Worm (Caenorhabditis elegans) whole organism, L4 larva: ENCODE results near the gene snb-6.

ENCODE experiments used
- F10B5.3 ChIP-seq: sonication (generic microtip); optimal IDR thresholded peaks from 2 replicates; lab custom pipeline; 2016; ENCODE audit warnings: mild to moderate bottlenecking, missing genetic modification characterization, missing compliant biosample characterization
- F44E2.7 ChIP-seq: fragments of 200-800 bp; sonication (Bioruptor generic); IDR thresholded peaks from 2 replicates; pipeline ENCODE4 v2.1.2; 2022; ENCODE audit warnings: missing genetic modification characterization, missing compliant biosample characterization
- F49E8.2 ChIP-seq: sonication (generic microtip); optimal IDR thresholded peaks from 2 replicates; lab custom pipeline; 2016; ENCODE audit warnings: missing compliant biosample characterization, mild to moderate bottlenecking, missing genetic modification characterization, borderline replicate concordance
- T20F7.1 ChIP-seq: fragments of 200-800 bp; sonication (Bioruptor generic); optimal IDR thresholded peaks from 2 replicates; lab custom pipeline; 2018; ENCODE audit warnings: mild to moderate bottlenecking, missing genetic modification characterization, missing compliant biosample characterization
- Y105C5A.15 ChIP-seq: fragments of 200-800 bp; sonication (Bioruptor generic); IDR thresholded peaks from 2 replicates; pipeline ENCODE4 v1.3.6; 2022; ENCODE audit warnings: missing genetic modification characterization, missing compliant biosample characterization
- Y75B8A.6 ChIP-seq: fragments of 200-800 bp; sonication (Bioruptor generic); IDR thresholded peaks from 2 replicates; pipeline ENCODE4 v1.3.6; 2022; ENCODE audit warnings: missing genetic modification reagents, missing genetic modification characterization, missing compliant biosample characterization
- ZK546.5 ChIP-seq, 2 experiments: sonication (generic microtip); optimal IDR thresholded peaks; 2 replicates each; lab custom pipeline; 2017; ENCODE audit warnings: missing biosample characterization in 2 of 2, missing genetic modification characterization in 2 of 2
- aha-1 ChIP-seq: fragments of 150-350 bp; peaks from one replicate; lab custom pipeline; 2014; ENCODE audit warnings: missing biosample characterization, missing genetic modification characterization
- ama-1 ChIP-seq: fragments of 150-350 bp; optimal IDR thresholded peaks from 2 replicates; lab custom pipeline; 2014; ENCODE audit warnings: inconsistent platforms, mixed read lengths
- arid-1 ChIP-seq: fragments of 200-800 bp; sonication (Bioruptor generic); conservative IDR thresholded peaks from 2 replicates; pipeline ENCODE4 v1.3.6; 2022; ENCODE audit warnings: missing genetic modification reagents, missing genetic modification characterization, missing compliant biosample characterization
- attf-4 ChIP-seq: sonication (generic microtip); optimal IDR thresholded peaks from 3 replicates; lab custom pipeline; 2017; ENCODE audit warnings: missing biosample characterization, missing genetic modification characterization
- ceh-32 ChIP-seq: sonication (generic microtip); optimal IDR thresholded peaks from 2 replicates; lab custom pipeline; 2016; ENCODE audit warnings: mild to moderate bottlenecking, missing genetic modification characterization, missing compliant biosample characterization; ENCODE audit not compliant: poor library complexity
- ceh-44 ChIP-seq: fragments of 200-800 bp; sonication (Bioruptor generic); IDR thresholded peaks from 2 replicates; pipeline ENCODE4 v1.3.6; 2022; ENCODE audit warnings: missing genetic modification reagents, missing genetic modification characterization, missing compliant biosample characterization
- daf-19 ChIP-seq: fragments of 200-800 bp; sonication (Bioruptor generic); conservative IDR thresholded peaks from 2 replicates; pipeline ENCODE4 v1.3.6; 2022; ENCODE audit warnings: missing genetic modification characterization, missing compliant biosample characterization
- dmd-6 ChIP-seq: fragments of 200-800 bp; sonication (Bioruptor generic); IDR thresholded peaks from 2 replicates; pipeline ENCODE4 v1.3.6; 2022; ENCODE audit warnings: missing genetic modification reagents, missing genetic modification characterization, missing compliant biosample characterization
- dmd-8 ChIP-seq: fragments of 200-800 bp; sonication (Bioruptor generic); IDR thresholded peaks from 2 replicates; pipeline ENCODE4 v1.3.6; 2022; ENCODE audit warnings: missing genetic modification characterization, missing compliant biosample characterization
- dpl-1 ChIP-seq: fragments of 150-350 bp; optimal IDR thresholded peaks from 2 replicates; lab custom pipeline; 2014; ENCODE audit warnings: missing biosample characterization, missing genetic modification reagents, missing genetic modification characterization
- dve-1 ChIP-seq: sonication (generic microtip); optimal IDR thresholded peaks from 2 replicates; lab custom pipeline; 2017; ENCODE audit warnings: antibody characterized with exemption, mild to moderate bottlenecking, missing genetic modification characterization, missing compliant biosample characterization; ENCODE audit not compliant: insufficient read depth
- egl-27 ChIP-seq: sonication (generic microtip); optimal IDR thresholded peaks from 3 replicates; lab custom pipeline; 2017; ENCODE audit warnings: missing biosample characterization, missing genetic modification reagents, missing genetic modification characterization
- egl-43 ChIP-seq: fragments of 200-800 bp; sonication (Bioruptor generic); IDR thresholded peaks from 2 replicates; pipeline ENCODE4 v1.3.6; 2022; ENCODE audit warnings: missing genetic modification reagents, missing genetic modification characterization, missing compliant biosample characterization
- fkh-10 ChIP-seq: fragments of 150-350 bp; optimal IDR thresholded peaks from 2 replicates; lab custom pipeline; 2014; ENCODE audit warnings: missing biosample characterization, missing genetic modification reagents, missing genetic modification characterization
- fos-1 ChIP-seq: fragments of 150-350 bp; optimal IDR thresholded peaks from 2 replicates; lab custom pipeline; 2014; ENCODE audit warnings: missing biosample characterization, missing genetic modification characterization
- hif-1 ChIP-seq, 2 experiments: sonication (generic microtip); optimal IDR thresholded peaks; 2 replicates each; lab custom pipeline; 2016 to 2017; ENCODE audit warnings: missing compliant biosample characterization in 2 of 2, missing genetic modification characterization in 2 of 2, missing genetic modification reagents in 2 of 2, missing genotype in 2 of 2, mild to moderate bottlenecking in 1 of 2
- jun-1 ChIP-seq: fragments of 150-350 bp; optimal IDR thresholded peaks from 2 replicates; lab custom pipeline; 2014; ENCODE audit warnings: missing biosample characterization, missing genetic modification reagents, missing genetic modification characterization
- lin-39 ChIP-seq: fragments of 150-350 bp; optimal IDR thresholded peaks from 2 replicates; lab custom pipeline; 2014; ENCODE audit warnings: missing biosample characterization, missing genetic modification reagents, missing genetic modification characterization
- lsy-2 ChIP-seq, 2 experiments: fragments of 150-350 bp in 1 of 2; sonication (generic microtip) in 1 of 2; optimal IDR thresholded peaks; 2 replicates each; lab custom pipeline; 2014 to 2017; ENCODE audit warnings: missing biosample characterization in 2 of 2, missing genetic modification characterization in 2 of 2
- madf-9 ChIP-seq: fragments of 200-800 bp; sonication (Bioruptor generic); conservative IDR thresholded peaks from 2 replicates; pipeline ENCODE4 v1.3.6; 2022; ENCODE audit warnings: missing genetic modification reagents, missing genetic modification characterization, missing compliant biosample characterization
- mdl-1 ChIP-seq, 2 experiments: fragments of 150-350 bp in 1 of 2; sonication (generic microtip) in 1 of 2; optimal IDR thresholded peaks; 2 replicates each; lab custom pipeline; 2014 to 2017; ENCODE audit warnings: missing biosample characterization in 2 of 2, missing genetic modification characterization in 2 of 2
- mep-1 ChIP-seq: fragments of 150-350 bp; sonication (generic microtip); optimal IDR thresholded peaks from 3 replicates; lab custom pipeline; 2014; ENCODE audit warnings: missing biosample characterization, missing genetic modification characterization
- mes-2 ChIP-seq: sonication (generic microtip); optimal IDR thresholded peaks from 2 replicates; lab custom pipeline; 2016; ENCODE audit warnings: missing genotype, mild to moderate bottlenecking, missing genetic modification characterization, missing compliant biosample characterization; ENCODE audit not compliant: poor library complexity, severe bottlenecking
- mxl-2 ChIP-seq: fragments of 200-800 bp; sonication (Bioruptor generic); conservative IDR thresholded peaks from 2 replicates; pipeline ENCODE4 v1.3.6; 2022; ENCODE audit warnings: missing genetic modification reagents, missing genetic modification characterization, missing compliant biosample characterization
- mxl-3 ChIP-seq: fragments of 200-800 bp; sonication (Bioruptor generic); optimal IDR thresholded peaks from 2 replicates; lab custom pipeline; 2018; ENCODE audit warnings: mild to moderate bottlenecking, missing genetic modification characterization, missing compliant biosample characterization
- nhr-102 ChIP-seq: sonication (generic microtip); optimal IDR thresholded peaks from 2 replicates; lab custom pipeline; 2016; ENCODE audit warnings: mild to moderate bottlenecking, missing genetic modification characterization, moderate library complexity, missing compliant biosample characterization
- nhr-237 ChIP-seq: sonication (generic microtip); optimal IDR thresholded peaks from 2 replicates; lab custom pipeline; 2017; ENCODE audit warnings: missing biosample characterization, missing genetic modification characterization
- nhr-28 ChIP-seq: fragments of 150-350 bp; optimal IDR thresholded peaks from 2 replicates; lab custom pipeline; 2014; ENCODE audit warnings: missing biosample characterization, missing genetic modification characterization
- nhr-48 ChIP-seq: sonication (generic microtip); optimal IDR thresholded peaks from 2 replicates; lab custom pipeline; 2016; ENCODE audit warnings: mild to moderate bottlenecking, missing genetic modification characterization, missing compliant biosample characterization
- nhr-76 ChIP-seq: fragments of 150-350 bp; optimal IDR thresholded peaks from 2 replicates; lab custom pipeline; 2014; ENCODE audit warnings: missing biosample characterization, missing genetic modification characterization
- php-3 ChIP-seq: fragments of 200-800 bp; sonication (Bioruptor generic); IDR thresholded peaks from 2 replicates; pipeline ENCODE4 v1.3.6; 2022; ENCODE audit warnings: missing genetic modification reagents, missing genetic modification characterization, missing compliant biosample characterization
- pqm-1 ChIP-seq: sonication (generic microtip); optimal IDR thresholded peaks from 2 replicates; lab custom pipeline; 2017; ENCODE audit warnings: missing biosample characterization, missing genetic modification characterization
- rbr-2 ChIP-seq: sonication (generic microtip); optimal IDR thresholded peaks from 2 replicates; lab custom pipeline; 2016; ENCODE audit warnings: missing genotype, missing genetic modification characterization, missing compliant biosample characterization
- sdz-12 ChIP-seq: fragments of 200-800 bp; sonication (Bioruptor generic); optimal IDR thresholded peaks from 2 replicates; lab custom pipeline; 2018; ENCODE audit warnings: mild to moderate bottlenecking, missing genetic modification characterization, missing compliant biosample characterization
- set-16 ChIP-seq: fragments of 200-800 bp; sonication (Bioruptor generic); IDR thresholded peaks from 2 replicates; pipeline ENCODE4 v1.3.6; 2022; ENCODE audit warnings: missing genetic modification reagents, missing genetic modification characterization, missing compliant biosample characterization
- skn-1 ChIP-seq: fragments of 150-350 bp; optimal IDR thresholded peaks from 2 replicates; lab custom pipeline; 2014; ENCODE audit warnings: missing biosample characterization, missing genetic modification characterization
- snpc-1.2 ChIP-seq: fragments of 200-800 bp; sonication (Bioruptor generic); IDR thresholded peaks from 2 replicates; pipeline ENCODE4 v1.3.6; 2022; ENCODE audit warnings: missing genetic modification reagents, missing genetic modification characterization, missing compliant biosample characterization
- spr-1 ChIP-seq: sonication (generic microtip); optimal IDR thresholded peaks from 2 replicates; lab custom pipeline; 2016; ENCODE audit warnings: mild to moderate bottlenecking, missing genetic modification characterization, missing compliant biosample characterization
- tag-97 ChIP-seq: fragments of 200-800 bp; sonication (Bioruptor generic); IDR thresholded peaks from 2 replicates; pipeline ENCODE4 v1.3.6; 2022; ENCODE audit warnings: missing genetic modification characterization, missing compliant biosample characterization
- zip-2 ChIP-seq: fragments of 150-350 bp; optimal IDR thresholded peaks from 2 replicates; lab custom pipeline; 2014; ENCODE audit warnings: missing biosample characterization, missing genetic modification characterization

snb-6 gene

ce11 chrII:8884262-8884949, 24.9 kb upstream of the snb-6 start, which contains the start of the genes T07D4.5 and ddx-19 (continued):
- TF ChIP-seq nhr-237 (tag; lab: Kevin White, UChicago): no peak
- no peak for TF ChIP-seq Y75B8A.6
- no peak for TF ChIP-seq spr-1 (tag; lab: Kevin White, UChicago)
- TF ChIP-seq mes-2 (tag; lab: Kevin White, UChicago): peak; percentile 75
- TF ChIP-seq ZK546.5 (tag; optimal IDR thresholded peaks at IDR 0.05; lab: Kevin White, UChicago): no peak
- TF ChIP-seq dve-1: peak; percentile 71
- no peak for TF ChIP-seq fkh-10
- no peak for TF ChIP-seq Y105C5A.15 (GFP tag; lab: Robert Waterston, UW)
- TF ChIP-seq F10B5.3 (tag; lab: Kevin White, UChicago): no peak
- no peak for TF ChIP-seq hif-1 (tag; optimal IDR thresholded peaks at IDR 0.05; lab: Kevin White, UChicago)
- no peak for TF ChIP-seq arid-1 (GFP tag; lab: Robert Waterston, UW)
- TF ChIP-seq dmd-6 (GFP tag; lab: Robert Waterston, UW): no peak
- no peak for TF ChIP-seq pqm-1
- TF ChIP-seq T20F7.1 (GFP tag; lab: Kevin White, UChicago): no peak
- TF ChIP-seq lsy-2 (tag; optimal IDR thresholded peaks at IDR 0.05; lab: Kevin White, UChicago): peak; percentile 75 to 98
- TF ChIP-seq rbr-2 (tag; lab: Kevin White, UChicago): peak; percentile 34

- TF ChIP-seq mep-1 (tag; lab: Kevin White, UChicago) (no peak), lin-39 (tag; lab: Kevin White, UChicago) (no peak), jun-1 (tag; lab: Kevin White, UChicago) (no peak), zip-2 (tag; lab: Kevin White, UChicago) (no peak), aha-1 (tag; lab: Kevin White, UChicago) (no peak), mxl-3 (GFP tag; lab: Kevin White, UChicago) (no peak), ama-1 (lab: Kevin White, UChicago) (no peak), tag-97 (no peak), fos-1 (tag; lab: Kevin White, UChicago) (no peak), Y75B8A.6 (no peak), F44E2.7 (GFP tag; lab: Robert Waterston, UW) (no peak), hif-1 (tag; optimal IDR thresholded peaks at IDR 0.05; lab: Kevin White, UChicago) (no peak), nhr-76 (tag; lab: Kevin White, UChicago) (no peak), php-3 (GFP tag; lab: Robert Waterston, UW) (no peak), ceh-44 (GFP tag; lab: Robert Waterston, UW) (no peak)
- TF ChIP-seq, all 104 proteins: peak for 0
These were observed 24.1 kb upstream of the snb-6 start, which contains the start of gene rha-1 for ce11 chrII:8883559-8883958. Gene rha-1, minus strand, starts transcription at chrII:8883659.

- TF ChIP-seq jun-1 (tag; lab: Kevin White, UChicago) (no peak), F49E8.2 (tag; lab: Kevin White, UChicago) (no peak), skn-1 (tag; lab: Kevin White, UChicago) (no peak), nhr-28 (tag; lab: Kevin White, UChicago) (no peak), mxl-2 (GFP tag; lab: Robert Waterston, UW) (no peak), tag-97 (no peak), egl-43 (GFP tag; lab: Robert Waterston, UW) (0 out of 2 replicates have a peak, but pooled peaks have one; percentile 49), pqm-1 (no peak), aha-1 (tag; lab: Kevin White, UChicago) (no peak), fkh-10 (no peak), lin-39 (tag; lab: Kevin White, UChicago) (no peak), madf-9 (GFP tag; lab: Robert Waterston, UW) (no peak), nhr-48 (tag; lab: Kevin White, UChicago) (no peak), attf-4 (tag; lab: Kevin White, UChicago) (no peak), arid-1 (GFP tag; lab: Robert Waterston, UW) (0 out of 2 replicates have a peak, but pooled peaks have one; percentile 26), dpl-1 (GFP tag; lab: Kevin White, UChicago) (no peak), F44E2.7 (GFP tag; lab: Robert Waterston, UW) (no peak), sdz-12 (GFP tag; lab: Kevin White, UChicago) (no peak), set-16 (peak; percentile 58), egl-27 (tag; lab: Kevin White, UChicago) (no peak), mdl-1 (tag; optimal IDR thresholded peaks at IDR 0.05; lab: Kevin White, UChicago) (no peak), nhr-102 (no peak), daf-19 (no peak), dmd-8 (GFP tag; lab: Robert Waterston, UW) (no peak), ceh-32 (tag; lab: Kevin White, UChicago) (no peak), snpc-1.2 (no peak)
These were observed 19.0 kb upstream of the snb-6 start for ce11 chrII:8878528-8878927.
